Fruit fly (Drosophila melanogaster) whole organism, embryonic: ENCODE data around the gene CG9150.

Source experiments
- Aef1 ChIP-seq: fragments of 200-800 bp; sonication (Bioruptor generic); IDR thresholded peaks from 3 replicates; pipeline ENCODE4 v1.3.6; 2022; ENCODE audit warnings: missing biosample characterization, missing genetic modification characterization
- CG10209 ChIP-seq: fragments of 200-800 bp; sonication (Bioruptor generic); optimal IDR thresholded peaks from 3 replicates; lab custom pipeline; 2017; ENCODE audit warnings: missing biosample characterization, mild to moderate bottlenecking, missing genetic modification characterization, missing genetic modification reagents
- CG10959 ChIP-seq: fragments of 200-800 bp; sonication (Bioruptor generic); IDR thresholded peaks from 2 replicates; pipeline ENCODE4 v1.3.6; 2022; ENCODE audit warnings: missing biosample characterization, missing genetic modification characterization
- CG10979 ChIP-seq: fragments of 200-800 bp; sonication (Bioruptor generic); optimal IDR thresholded peaks from 2 replicates; lab custom pipeline; 2018; ENCODE audit warnings: missing biosample characterization, mild to moderate bottlenecking, missing genetic modification characterization, moderate library complexity
- CG11504 ChIP-seq: fragments of 200-800 bp; sonication (Bioruptor generic); optimal IDR thresholded peaks from 3 replicates; lab custom pipeline; 2019; ENCODE audit warnings: missing biosample characterization, mild to moderate bottlenecking, missing genetic modification characterization, moderate library complexity
- CG11560 ChIP-seq: fragments of 200-800 bp; sonication (Bioruptor generic); IDR thresholded peaks from 3 replicates; pipeline ENCODE4 v1.3.6; 2022; ENCODE audit warnings: missing biosample characterization, missing genetic modification characterization
- CG11696 ChIP-seq: fragments of 200-800 bp; sonication (Bioruptor generic); IDR thresholded peaks from 2 replicates; pipeline ENCODE4 v1.3.6; 2022; ENCODE audit warnings: missing biosample characterization, missing genetic modification characterization
- CG13123 ChIP-seq: fragments of 200-800 bp; sonication (Bioruptor generic); optimal IDR thresholded peaks from 2 replicates; lab custom pipeline; 2016; ENCODE audit warnings: missing biosample characterization, missing genetic modification characterization
- CG13424 ChIP-seq: fragments of 200-800 bp; sonication (Bioruptor generic); optimal IDR thresholded peaks from 2 replicates; lab custom pipeline; 2019; ENCODE audit warnings: missing biosample characterization, mild to moderate bottlenecking, missing genetic modification characterization, moderate library complexity
- CG17385 ChIP-seq: fragments of 200-800 bp; sonication (Bioruptor generic); optimal IDR thresholded peaks from 3 replicates; lab custom pipeline; 2018; ENCODE audit warnings: missing biosample characterization, mild to moderate bottlenecking, missing genetic modification characterization
- CG3163 ChIP-seq: fragments of 200-800 bp; sonication (Bioruptor generic); optimal IDR thresholded peaks from 3 replicates; lab custom pipeline; 2016; ENCODE audit warnings: missing biosample characterization, missing genetic modification characterization
- CG3838 ChIP-seq: fragments of 200-800 bp; sonication (Bioruptor generic); optimal IDR thresholded peaks from 3 replicates; lab custom pipeline; 2016; ENCODE audit warnings: missing biosample characterization, missing genetic modification characterization
- CG4707 ChIP-seq: fragments of 200-800 bp; sonication (Bioruptor generic); optimal IDR thresholded peaks from 2 replicates; lab custom pipeline; 2018; ENCODE audit warnings: missing biosample characterization, mild to moderate bottlenecking, missing genetic modification characterization, moderate library complexity
- CG4730 ChIP-seq: fragments of 200-800 bp; sonication (Bioruptor generic); IDR thresholded peaks from 2 replicates; pipeline ENCODE4 v1.3.6; 2022; ENCODE audit warnings: missing biosample characterization, missing genetic modification characterization
- CG6654 ChIP-seq: fragments of 200-800 bp; sonication (Bioruptor generic); optimal IDR thresholded peaks from 2 replicates; lab custom pipeline; 2017; ENCODE audit warnings: missing biosample characterization, mild to moderate bottlenecking, missing genetic modification characterization
- CG6683 ChIP-seq: fragments of 200-800 bp; sonication (Bioruptor generic); optimal IDR thresholded peaks from 2 replicates; lab custom pipeline; 2017; ENCODE audit warnings: missing biosample characterization, mild to moderate bottlenecking, missing genetic modification characterization, missing genetic modification reagents
- CG7357 ChIP-seq: fragments of 200-800 bp; sonication (Bioruptor generic); IDR thresholded peaks from 3 replicates; pipeline ENCODE4 v1.3.6; 2022; ENCODE audit warnings: missing biosample characterization, missing genetic modification characterization
- CG7372 ChIP-seq: fragments of 200-800 bp; sonication (Bioruptor generic); IDR thresholded peaks from 2 replicates; pipeline ENCODE4 v1.3.6; 2022; ENCODE audit warnings: missing biosample characterization, missing genetic modification characterization
- CG9437 ChIP-seq: fragments of 200-800 bp; sonication (Bioruptor generic); optimal IDR thresholded peaks from 2 replicates; lab custom pipeline; 2018; ENCODE audit warnings: missing biosample characterization, mild to moderate bottlenecking, missing genetic modification characterization
- D ChIP-seq, 2 experiments: fragments of 200-800 bp in 1 of 2; fragments of >200 bp in 1 of 2; sonication (Bioruptor generic) in 1 of 2; optimal IDR thresholded peaks; 2 replicates in 1 of 2; 3 replicates in 1 of 2; lab custom pipeline; 2017; ENCODE audit warnings: mild to moderate bottlenecking in 1 of 2, missing biosample characterization in 1 of 2, missing genetic modification characterization in 1 of 2, missing genetic modification reagents in 1 of 2
- Dref ChIP-seq: fragments of 200-800 bp; sonication (Bioruptor generic); IDR thresholded peaks from 2 replicates; pipeline ENCODE4 v1.3.6; 2022; ENCODE audit warnings: missing biosample characterization, missing genetic modification characterization
- Fer2 ChIP-seq: fragments of 200-800 bp; sonication (Bioruptor generic); optimal IDR thresholded peaks from 2 replicates; lab custom pipeline; 2018; ENCODE audit warnings: missing biosample characterization, mild to moderate bottlenecking, missing genetic modification characterization, moderate library complexity
- Hand ChIP-seq: fragments of 200-800 bp; sonication (Bioruptor generic); optimal IDR thresholded peaks from 2 replicates; lab custom pipeline; 2017; ENCODE audit warnings: mild to moderate bottlenecking, missing biosample characterization, missing genetic modification reagents, missing genetic modification characterization
- Lim3 ChIP-seq: fragments of 200-800 bp; sonication (Bioruptor generic); IDR thresholded peaks from 2 replicates; pipeline ENCODE4 v1.3.6; 2022; ENCODE audit warnings: missing biosample characterization, missing genetic modification characterization
- Max ChIP-seq: fragments of 200-800 bp; sonication (Bioruptor generic); optimal IDR thresholded peaks from 2 replicates; lab custom pipeline; 2016; ENCODE audit warnings: missing biosample characterization, mild to moderate bottlenecking, missing genetic modification characterization
- Meics ChIP-seq: fragments of 200-800 bp; sonication (Bioruptor generic); optimal IDR thresholded peaks from 2 replicates; lab custom pipeline; 2017; ENCODE audit warnings: missing biosample characterization, mild to moderate bottlenecking, missing genetic modification characterization
- NC2α ChIP-seq: fragments of 200-800 bp; sonication (Bioruptor generic); optimal IDR thresholded peaks from 2 replicates; lab custom pipeline; 2016; ENCODE audit warnings: missing biosample characterization, missing genetic modification characterization
- Nf-YC ChIP-seq: fragments of 200-800 bp; optimal IDR thresholded peaks from 3 replicates; lab custom pipeline; 2019; ENCODE audit warnings: missing biosample characterization, mild to moderate bottlenecking, missing genetic modification characterization, moderate library complexity
- NfI ChIP-seq: fragments of 200-800 bp; sonication (Bioruptor generic); optimal IDR thresholded peaks from 3 replicates; lab custom pipeline; 2018; ENCODE audit warnings: missing biosample characterization, mild to moderate bottlenecking, missing genetic modification characterization, moderate library complexity
- Pdp1 ChIP-seq, 2 experiments: fragments of 200-800 bp; sonication (Bioruptor generic); optimal IDR thresholded peaks; 3 replicates each; lab custom pipeline; 2016; ENCODE audit warnings: missing biosample characterization in 2 of 2, missing genetic modification characterization in 2 of 2, mild to moderate bottlenecking in 1 of 2, moderate library complexity in 1 of 2
- Six4 ChIP-seq: fragments of 200-800 bp; sonication (Bioruptor generic); optimal IDR thresholded peaks from 2 replicates; lab custom pipeline; 2016; ENCODE audit warnings: missing biosample characterization, missing genetic modification characterization
- Sry-β ChIP-seq: fragments of 200-800 bp; sonication (Bioruptor generic); optimal IDR thresholded peaks from 2 replicates; lab custom pipeline; 2018; ENCODE audit warnings: missing biosample characterization, mild to moderate bottlenecking, missing genetic modification characterization, moderate library complexity
- Sry-δ ChIP-seq: fragments of 200-800 bp; sonication (Bioruptor generic); optimal IDR thresholded peaks from 2 replicates; lab custom pipeline; 2016; ENCODE audit warnings: missing biosample characterization, missing genetic modification characterization
- Xrp1 ChIP-seq: fragments of 200-800 bp; sonication (Bioruptor generic); IDR thresholded peaks from 2 replicates; pipeline ENCODE4 v1.3.6; 2022; ENCODE audit warnings: missing biosample characterization, missing genetic modification characterization
- aop ChIP-seq: fragments of 200-800 bp; sonication (Bioruptor generic); IDR thresholded peaks from 2 replicates; pipeline ENCODE4 v1.3.6; 2022; ENCODE audit warnings: missing biosample characterization, missing genetic modification characterization
- chif ChIP-seq, 2 experiments: fragments of 200-800 bp; sonication (Bioruptor generic); optimal IDR thresholded peaks; 3 replicates each; lab custom pipeline; 2016; ENCODE audit warnings: missing biosample characterization in 2 of 2, missing genetic modification characterization in 2 of 2
- ems ChIP-seq: fragments of 200-800 bp; sonication (Bioruptor generic); optimal IDR thresholded peaks from 3 replicates; lab custom pipeline; 2016; ENCODE audit warnings: missing biosample characterization, missing genetic modification characterization
- gce ChIP-seq: fragments of 200-800 bp; sonication (Bioruptor generic); IDR thresholded peaks from 3 replicates; pipeline ENCODE4 v1.3.6; 2022; ENCODE audit warnings: missing biosample characterization, missing genetic modification characterization
- gcm2 ChIP-seq: fragments of 200-800 bp; sonication (Bioruptor generic); optimal IDR thresholded peaks from 2 replicates; lab custom pipeline; 2016; ENCODE audit warnings: missing biosample characterization, missing genetic modification characterization
- inv ChIP-seq: fragments of 200-800 bp; sonication (Bioruptor generic); IDR thresholded peaks from 2 replicates; pipeline ENCODE4 v1.3.6; 2022; ENCODE audit warnings: missing biosample characterization, missing genetic modification characterization; ENCODE audit not compliant: partially characterized antibody
- mirr ChIP-seq: fragments of 200-800 bp; sonication (Bioruptor generic); optimal IDR thresholded peaks from 3 replicates; lab custom pipeline; 2018; ENCODE audit warnings: missing biosample characterization, mild to moderate bottlenecking, missing genetic modification characterization
- scrt ChIP-seq: fragments of 200-800 bp; sonication (Bioruptor generic); optimal IDR thresholded peaks from 2 replicates; lab custom pipeline; 2018; ENCODE audit warnings: missing biosample characterization, mild to moderate bottlenecking, missing genetic modification characterization, moderate library complexity
- toy ChIP-seq: fragments of 200-800 bp; sonication (Bioruptor generic); IDR thresholded peaks from 2 replicates; pipeline ENCODE4 v1.3.6; 2022; ENCODE audit warnings: missing biosample characterization, missing genetic modification characterization
- trem ChIP-seq: fragments of 200-800 bp; optimal IDR thresholded peaks from 3 replicates; lab custom pipeline; 2019; ENCODE audit warnings: missing biosample characterization, mild to moderate bottlenecking, missing genetic modification characterization, moderate library complexity
- ttk ChIP-seq: fragments of 200-800 bp; sonication (Bioruptor generic); IDR thresholded peaks from 2 replicates; pipeline ENCODE4 v2.1.2; 2022; ENCODE audit warnings: missing biosample characterization, missing genetic modification characterization
- unc-4 ChIP-seq: fragments of 200-800 bp; sonication (Bioruptor generic); IDR thresholded peaks from 2 replicates; pipeline ENCODE4 v1.3.6; 2022; ENCODE audit warnings: missing biosample characterization, missing genetic modification characterization; ENCODE audit not compliant: partially characterized antibody
- wdn ChIP-seq: fragments of 200-800 bp; sonication (Bioruptor generic); IDR thresholded peaks from 2 replicates; pipeline ENCODE4 v1.3.6; 2022; ENCODE audit warnings: missing biosample characterization, missing genetic modification characterization
- z ChIP-seq: fragments of 200-800 bp; sonication (Bioruptor generic); IDR thresholded peaks from 3 replicates; pipeline ENCODE4 v1.3.6; 2022; ENCODE audit warnings: missing biosample characterization, missing genetic modification characterization
- zfh1 ChIP-seq: fragments of 200-800 bp; sonication (Bioruptor generic); IDR thresholded peaks from 3 replicates; pipeline ENCODE4 v1.3.6; 2022; ENCODE audit warnings: missing biosample characterization, missing genetic modification characterization

Gene CG9150

DNA sequence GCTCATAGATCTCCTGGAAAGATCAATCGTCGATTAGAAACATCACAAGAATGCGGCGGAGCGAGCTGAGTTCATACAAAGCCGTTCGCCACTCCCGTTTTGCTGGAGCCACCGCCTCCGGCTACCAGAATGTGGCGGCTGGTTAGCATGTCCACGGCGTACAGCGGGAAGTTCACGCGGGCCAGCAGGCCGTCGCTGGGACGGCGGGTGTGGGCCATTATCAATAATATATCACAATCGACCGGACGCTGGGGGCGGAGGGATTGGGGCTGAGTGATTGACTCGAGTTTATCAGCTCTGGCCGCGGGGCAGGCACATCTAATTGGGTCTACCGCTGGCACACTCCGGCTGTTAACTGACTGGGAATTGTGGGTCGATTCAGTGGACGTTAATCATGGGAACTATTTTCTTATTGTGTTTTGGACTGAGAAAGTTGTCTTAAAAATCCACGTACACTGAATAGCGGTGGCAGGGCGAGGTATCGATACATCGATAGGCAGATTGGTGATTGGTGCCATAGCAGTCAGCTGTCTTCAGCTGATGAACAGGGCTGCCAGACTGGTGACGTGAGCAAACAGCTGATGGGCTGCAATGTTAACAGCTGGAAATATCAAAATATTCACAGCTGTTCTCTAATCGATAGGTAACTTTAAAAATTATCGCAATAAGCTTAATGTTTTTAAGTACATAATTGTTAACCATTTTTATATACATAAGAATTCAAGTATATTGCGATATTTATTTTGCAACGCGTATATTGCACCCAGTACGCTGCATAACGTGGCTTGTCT lies 30.3 kb upstream of the CG9150 start, which contains the start of gene CG9175 (continued):
- TF ChIP-seq NC2α (GFP tag; lab: Kevin White, UChicago), result no peak
- TF ChIP-seq Hand (GFP tag; lab: Kevin White, UChicago), result no peak
- no peak for TF ChIP-seq Max (GFP tag; lab: Kevin White, UChicago)
- TF ChIP-seq Sry-β, result peak; percentile 35
- peak; percentile 28 for TF ChIP-seq CG13424
- TF ChIP-seq Pdp1 (GFP tag; optimal IDR thresholded peaks at IDR 0.05; lab: Kevin White, UChicago), result peak; percentile 22 to 63
- peak; percentile 56 for TF ChIP-seq NfI (GFP tag; lab: Kevin White, UChicago)
- peak; percentile 58 for TF ChIP-seq D (optimal IDR thresholded peaks at IDR 0.05; lab: Kevin White, UChicago)
- TF ChIP-seq D (GFP tag; optimal IDR thresholded peaks at IDR 0.05; lab: Kevin White, UChicago), result no peak
- TF ChIP-seq CG10959 (GFP tag; lab: Robert Waterston, UW), result no peak
- no peak for TF ChIP-seq ems (GFP tag; lab: Kevin White, UChicago)
- TF ChIP-seq CG11560, result no peak
- TF ChIP-seq Six4 (GFP tag; lab: Kevin White, UChicago), result no peak
- TF ChIP-seq Dref (GFP tag; lab: Robert Waterston, UW), result peak; percentile 100
- 0 out of 2 replicates have a peak, but pooled peaks have one; percentile 14 for TF ChIP-seq Xrp1 (GFP tag; lab: Robert Waterston, UW)
- no peak for TF ChIP-seq wdn (GFP tag; lab: Robert Waterston, UW)
- peak; percentile 19 for TF ChIP-seq CG10209 (GFP tag; lab: Kevin White, UChicago)
- TF ChIP-seq chif (GFP tag; optimal IDR thresholded peaks at IDR 0.05; lab: Kevin White, UChicago), result peak in 1 of 2 experiments; percentile 49
- TF ChIP-seq CG17385 (GFP tag; lab: Kevin White, UChicago), result no peak
- TF ChIP-seq CG4730 (GFP tag; lab: Robert Waterston, UW), result no peak
- no peak for TF ChIP-seq CG3838 (GFP tag; lab: Kevin White, UChicago)
- no peak for TF ChIP-seq CG7357 (GFP tag; lab: Robert Waterston, UW)
- no peak for TF ChIP-seq aop (GFP tag; lab: Robert Waterston, UW)
- TF ChIP-seq CG7372, result no peak; the same call in 1 of the 2 replicates
- TF ChIP-seq CG11696 (GFP tag; lab: Robert Waterston, UW), result no peak
- TF ChIP-seq Nf-YC (tag; lab: Kevin White, UChicago), result peak; percentile 44
- no peak for TF ChIP-seq gcm2 (GFP tag; lab: Kevin White, UChicago)
- no peak for TF ChIP-seq CG6683 (GFP tag; lab: Kevin White, UChicago)
- TF ChIP-seq CG10979 (tag; lab: Kevin White, UChicago), result no peak
- peak; percentile 94 for TF ChIP-seq inv
- no peak for TF ChIP-seq scrt (GFP tag; lab: Kevin White, UChicago)
- TF ChIP-seq Lim3, result no peak
- TF ChIP-seq z (GFP tag; lab: Robert Waterston, UW), result no peak
- no peak for TF ChIP-seq ttk (GFP tag; lab: Robert Waterston, UW)
- TF ChIP-seq CG9437 (GFP tag; lab: Kevin White, UChicago), result no peak
- TF ChIP-seq unc-4 (GFP tag; lab: Robert Waterston, UW), result peak; percentile 99
- TF ChIP-seq trem, result peak; percentile 86
- peak; percentile 42 for TF ChIP-seq Meics
- no peak for TF ChIP-seq CG6654 (GFP tag; lab: Kevin White, UChicago)
- peak; percentile 99 for TF ChIP-seq Sry-δ (GFP tag; lab: Kevin White, UChicago)
- peak; percentile 43 for TF ChIP-seq mirr
- peak; percentile 43 for TF ChIP-seq CG11504 (tag; lab: Kevin White, UChicago)
- no peak for TF ChIP-seq Fer2 (tag; lab: Kevin White, UChicago)
- peak; percentile 23 for TF ChIP-seq CG3163 (GFP tag; lab: Kevin White, UChicago)
- TF ChIP-seq toy (GFP tag; lab: Robert Waterston, UW), result no peak
- no peak for TF ChIP-seq Aef1 (GFP tag; lab: Robert Waterston, UW)
- TF ChIP-seq gce (GFP tag; lab: Robert Waterston, UW), result no peak
- TF ChIP-seq CG4707 (GFP tag; lab: Kevin White, UChicago), result no peak
- peak; percentile 4; the same call in 1 of the 3 replicates for TF ChIP-seq zfh1
- TF ChIP-seq CG13123, result no peak
